Worm (Caenorhabditis elegans): ENCODE measurements around the gene F53F1.4.

DNA sequence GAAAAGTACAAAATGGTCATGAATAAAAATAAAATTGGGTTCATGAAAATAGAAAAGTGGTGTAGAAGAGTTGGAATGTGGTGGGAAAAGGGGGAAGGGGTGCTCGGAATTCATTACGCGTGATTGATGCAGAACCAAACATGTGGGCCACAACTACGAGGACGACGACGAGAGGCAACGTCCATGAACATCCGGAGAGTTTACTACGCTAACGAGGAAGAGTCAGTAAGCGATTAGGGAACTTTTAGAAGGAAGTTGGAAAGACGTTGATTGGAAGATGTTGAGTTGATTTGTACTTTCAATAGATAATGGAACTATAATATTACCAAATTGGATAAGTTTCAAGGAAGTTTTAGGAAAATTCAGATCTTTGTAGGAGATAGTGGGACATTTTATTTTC is 9.2 kb upstream of the F53F1.4 start:
- TF ChIP-seq elt-3 (tag; optimal IDR thresholded peaks at IDR 0.05) (no peak), unc-30 (tag; optimal IDR thresholded peaks at IDR 0.05) (no peak), unc-62 (GFP tag; optimal IDR thresholded peaks at IDR 0.05) (no peak), skn-1 (tag; optimal IDR thresholded peaks at IDR 0.05) (no peak), lin-13 (GFP tag; optimal IDR thresholded peaks at IDR 0.05) (no peak)

Measured in whole organism, L1 larva.